Worm (Caenorhabditis elegans) whole organism, young adult: ENCODE measurements around the gene ncx-3.
"Not testable (repeated sequence)": the region's sequence is repeated elsewhere in the genome, so short reads cannot be mapped to it uniquely, and the experiment has no call there.

ENCODE experiments used
- F22D6.2 ChIP-seq: sonication (generic microtip); optimal IDR thresholded peaks from 2 replicates; lab custom pipeline; 2016; ENCODE audit warnings: mild to moderate bottlenecking, missing genetic modification characterization, missing compliant biosample characterization
- F39B2.1 ChIP-seq: fragments of 200-800 bp; sonication (Bioruptor generic); IDR thresholded peaks from 2 replicates; pipeline ENCODE4 v1.3.6; 2022; ENCODE audit warnings: missing genetic modification reagents, missing genetic modification characterization, missing compliant biosample characterization
- F52B5.7 ChIP-seq: sonication (generic microtip); optimal IDR thresholded peaks from 2 replicates; lab custom pipeline; 2016; ENCODE audit warnings: mild to moderate bottlenecking, missing genetic modification characterization, missing compliant biosample characterization
- K11D2.4 ChIP-seq: fragments of 200-800 bp; sonication (Bioruptor generic); IDR thresholded peaks from 2 replicates; pipeline ENCODE4 v1.3.6; 2022; ENCODE audit warnings: missing genetic modification reagents, missing genetic modification characterization, missing compliant biosample characterization
- K12H6.12 ChIP-seq: fragments of 200-800 bp; sonication (Bioruptor generic); optimal IDR thresholded peaks from 2 replicates; lab custom pipeline; 2018; ENCODE audit warnings: mild to moderate bottlenecking, missing genetic modification characterization, missing compliant biosample characterization
- T26A5.8 ChIP-seq: sonication (generic microtip); optimal IDR thresholded peaks from 2 replicates; lab custom pipeline; 2016; ENCODE audit warnings: missing genetic modification characterization, missing compliant biosample characterization
- Y53F4B.3 ChIP-seq: fragments of 200-800 bp; sonication (Bioruptor generic); IDR thresholded peaks from 2 replicates; pipeline ENCODE4 v1.3.6; 2022; ENCODE audit warnings: missing genetic modification reagents, missing genetic modification characterization, missing compliant biosample characterization
- Y67H2A.10 ChIP-seq: fragments of 200-800 bp; sonication (Bioruptor generic); conservative IDR thresholded peaks from 2 replicates; pipeline ENCODE4 v1.3.6; 2022; ENCODE audit warnings: missing genetic modification reagents, missing genetic modification characterization, missing compliant biosample characterization
- Y95B8A.8 ChIP-seq: fragments of 200-800 bp; sonication (Bioruptor generic); IDR thresholded peaks from 2 replicates; pipeline ENCODE4 v1.3.6; 2022; ENCODE audit warnings: missing genetic modification reagents, missing genetic modification characterization, missing compliant biosample characterization
- ZK185.1 ChIP-seq: sonication (generic microtip); optimal IDR thresholded peaks from 2 replicates; lab custom pipeline; 2016; ENCODE audit warnings: mild to moderate bottlenecking, missing genetic modification characterization, missing compliant biosample characterization; ENCODE audit not compliant: poor library complexity, severe bottlenecking
- cebp-2 ChIP-seq: fragments of 200-800 bp; sonication (Bioruptor generic); IDR thresholded peaks from 2 replicates; pipeline ENCODE4 v1.3.6; 2022; ENCODE audit warnings: missing genetic modification characterization, missing compliant biosample characterization
- ceh-40 ChIP-seq: fragments of 200-800 bp; sonication (Bioruptor generic); IDR thresholded peaks from 2 replicates; pipeline ENCODE4 v1.3.6; 2022; ENCODE audit warnings: missing genetic modification characterization, missing compliant biosample characterization
- ceh-79 ChIP-seq: sonication (generic microtip); optimal IDR thresholded peaks from 2 replicates; lab custom pipeline; 2017; ENCODE audit warnings: mild to moderate bottlenecking, missing genetic modification characterization, missing compliant biosample characterization
- chd-7 ChIP-seq: sonication (generic microtip); optimal IDR thresholded peaks from 2 replicates; lab custom pipeline; 2016; ENCODE audit warnings: mild to moderate bottlenecking, missing genetic modification characterization, moderate library complexity, missing compliant biosample characterization
- dox-1 ChIP-seq: fragments of 200-800 bp; sonication (Bioruptor generic); IDR thresholded peaks from 2 replicates; pipeline ENCODE4 v1.3.6; 2022; ENCODE audit warnings: missing genetic modification reagents, missing genetic modification characterization, missing compliant biosample characterization
- efl-1 ChIP-seq: fragments of 150-350 bp; optimal IDR thresholded peaks from 2 replicates; lab custom pipeline; 2014; ENCODE audit warnings: missing biosample characterization, missing genetic modification reagents, missing genetic modification characterization
- ekl-4 ChIP-seq: fragments of 200-800 bp; sonication (Bioruptor generic); IDR thresholded peaks from 2 replicates; pipeline ENCODE4 v1.3.6; 2022; ENCODE audit warnings: missing genetic modification reagents, missing genetic modification characterization, missing compliant biosample characterization
- fkh-3 ChIP-seq: sonication (generic microtip); optimal IDR thresholded peaks from 2 replicates; lab custom pipeline; 2016; ENCODE audit warnings: mild to moderate bottlenecking, missing genetic modification characterization, missing compliant biosample characterization
- hmg-1.2 ChIP-seq: fragments of 200-800 bp; sonication (Bioruptor generic); IDR thresholded peaks from 2 replicates; pipeline ENCODE4 v1.3.6; 2022; ENCODE audit warnings: missing genetic modification reagents, missing genetic modification characterization, missing compliant biosample characterization
- hmg-20 ChIP-seq: fragments of 200-800 bp; sonication (Bioruptor generic); IDR thresholded peaks from 2 replicates; pipeline ENCODE4 v1.3.6; 2022; ENCODE audit warnings: missing genetic modification reagents, missing genetic modification characterization, missing compliant biosample characterization
- lin-40 ChIP-seq: sonication (generic microtip); optimal IDR thresholded peaks from 2 replicates; lab custom pipeline; 2016; ENCODE audit warnings: missing genetic modification characterization, mild to moderate bottlenecking, missing compliant biosample characterization, missing genotype, missing genetic modification reagents
- lin-54 ChIP-seq: fragments of 200-800 bp; sonication (Bioruptor generic); optimal IDR thresholded peaks from 2 replicates; lab custom pipeline; 2018; ENCODE audit warnings: mild to moderate bottlenecking, missing genetic modification characterization, missing compliant biosample characterization
- madf-10 ChIP-seq: sonication (generic microtip); optimal IDR thresholded peaks from 2 replicates; lab custom pipeline; 2016; ENCODE audit warnings: mild to moderate bottlenecking, missing genetic modification characterization, missing compliant biosample characterization
- madf-3 ChIP-seq: fragments of 200-800 bp; sonication (Bioruptor generic); IDR thresholded peaks from 2 replicates; pipeline ENCODE4 v1.3.6; 2022; ENCODE audit warnings: missing genetic modification reagents, missing genetic modification characterization, missing compliant biosample characterization
- madf-8 ChIP-seq: fragments of 200-800 bp; sonication (Bioruptor generic); conservative IDR thresholded peaks from 2 replicates; pipeline ENCODE4 v1.3.6; 2022; ENCODE audit warnings: missing genetic modification reagents, missing genetic modification characterization, missing compliant biosample characterization
- nhr-27 ChIP-seq: fragments of 200-800 bp; sonication (Bioruptor generic); optimal IDR thresholded peaks from 2 replicates; lab custom pipeline; 2018; ENCODE audit warnings: mild to moderate bottlenecking, missing genetic modification characterization, moderate library complexity, missing compliant biosample characterization
- nhr-80 ChIP-seq: sonication (generic microtip); optimal IDR thresholded peaks from 2 replicates; lab custom pipeline; 2016; ENCODE audit warnings: missing genetic modification characterization, missing compliant biosample characterization
- rpc-1 ChIP-seq, 2 experiments: fragments of 150-350 bp in 1 of 2; sonication (generic microtip) in 1 of 2; optimal IDR thresholded peaks; 2 replicates each; lab custom pipeline; 2014 to 2018; ENCODE audit warnings: missing biosample characterization in 1 of 2, missing genetic modification characterization in 1 of 2, missing genetic modification reagents in 1 of 2, missing genotype in 1 of 2
- snpc-1.1 ChIP-seq: sonication (generic microtip); optimal IDR thresholded peaks from 2 replicates; lab custom pipeline; 2017; ENCODE audit warnings: missing genetic modification characterization, mild to moderate bottlenecking, missing compliant biosample characterization, antibody characterized with exemption, moderate library complexity, missing genotype, missing genetic modification reagents; ENCODE audit not compliant: insufficient read depth
- tlf-1 ChIP-seq: fragments of 200-800 bp; sonication (Bioruptor generic); optimal IDR thresholded peaks from 2 replicates; lab custom pipeline; 2018; ENCODE audit warnings: mild to moderate bottlenecking, missing genetic modification characterization, missing compliant biosample characterization
- xnd-1 ChIP-seq: sonication (generic microtip); optimal IDR thresholded peaks from 2 replicates; lab custom pipeline; 2016; ENCODE audit warnings: missing genotype, missing genetic modification reagents, missing genetic modification characterization, missing compliant biosample characterization

The ncx-3 gene

DNA sequence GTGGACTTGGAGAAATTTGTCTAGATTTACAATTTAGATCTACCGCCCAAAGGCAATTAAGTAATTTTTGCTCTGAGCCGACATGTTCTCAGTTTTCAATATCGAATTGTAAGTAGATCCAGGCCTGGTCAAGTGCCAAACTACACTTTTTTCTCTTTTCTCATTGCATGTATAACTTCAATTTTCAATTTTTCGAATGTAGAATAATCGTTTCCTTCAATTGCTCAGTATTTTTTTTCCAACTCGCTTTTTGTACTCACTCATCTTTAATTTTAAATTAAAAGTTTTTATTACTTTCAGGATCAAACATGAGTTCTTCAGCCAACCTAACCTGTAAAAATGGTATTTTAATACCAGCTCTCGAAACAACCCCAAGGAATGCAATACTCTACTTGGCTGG lies at the start of gene ncx-3:
Gene ncx-3 (plus strand): TSS at position 301 of the 400 bp plus-strand sequence.
- TF ChIP-seq dox-1 (GFP tag; lab: Robert Waterston, UW), result no peak
- no peak for TF ChIP-seq madf-3
- no peak for TF ChIP-seq chd-7 (tag; lab: Kevin White, UChicago)

DNA sequence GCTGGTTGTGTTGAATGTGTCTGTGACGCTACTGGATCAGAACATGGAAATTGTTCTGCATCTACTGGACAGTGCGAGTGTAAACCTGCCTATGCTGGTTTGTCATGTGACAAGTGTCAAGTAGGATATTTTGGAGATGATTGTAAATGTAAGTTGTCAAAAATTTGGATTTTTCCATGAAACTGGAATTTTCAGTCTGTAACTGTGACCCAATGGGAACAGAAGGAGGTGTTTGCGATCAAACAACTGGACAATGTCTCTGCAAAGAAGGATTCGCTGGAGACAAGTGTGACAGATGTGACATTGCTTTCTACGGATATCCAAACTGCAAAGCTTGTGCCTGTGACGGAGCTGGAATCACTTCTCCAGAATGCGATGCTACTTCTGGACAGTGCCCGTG lies 47.9 kb upstream of the ncx-3 start:
- TF ChIP-seq lin-54 (GFP tag; lab: Kevin White, UChicago) (no peak), hmg-20 (GFP tag; lab: Robert Waterston, UW) (no peak), snpc-1.1 (tag; lab: Kevin White, UChicago) (no peak), madf-8 (GFP tag; lab: Robert Waterston, UW) (no peak), K12H6.12 (tag; lab: Kevin White, UChicago) (no peak), hmg-1.2 (no peak), lin-40 (tag; lab: Kevin White, UChicago) (no peak), F52B5.7 (tag; lab: Kevin White, UChicago) (no peak), ZK185.1 (tag; lab: Kevin White, UChicago) (no peak), efl-1 (GFP tag; lab: Kevin White, UChicago) (no peak), Y53F4B.3 (GFP tag; lab: Robert Waterston, UW) (no peak), cebp-2 (GFP tag; lab: Robert Waterston, UW) (no peak), madf-10 (tag; lab: Kevin White, UChicago) (no peak), Y67H2A.10 (GFP tag; lab: Robert Waterston, UW) (no peak)

DNA sequence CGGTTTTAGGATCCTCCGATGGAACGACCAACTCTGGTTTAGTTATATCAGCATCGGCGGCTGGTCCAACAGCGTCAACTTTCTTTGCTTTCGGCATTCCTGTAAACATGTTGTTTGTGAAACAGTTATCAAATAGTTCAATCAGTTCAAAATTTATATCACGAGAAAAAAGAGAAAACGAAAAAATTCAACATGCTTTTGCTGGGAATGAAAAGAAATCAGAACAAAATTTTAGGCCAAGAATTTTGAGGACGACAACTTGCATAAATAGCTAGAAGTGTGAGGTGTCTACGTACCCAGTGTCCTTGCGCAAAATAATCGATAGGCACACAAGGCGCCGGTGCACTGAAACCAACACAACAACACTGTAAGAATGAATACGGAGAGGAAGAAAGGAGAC lies 36.1 kb upstream of the ncx-3 start, which contains the start of gene K08C7.4:
Gene K08C7.4 (minus strand): TSS at position 101 of the 400 bp plus-strand sequence.
- TF ChIP-seq tlf-1 (GFP tag; lab: Kevin White, UChicago) (no peak), ekl-4 (GFP tag; lab: Robert Waterston, UW) (no peak), fkh-3 (tag; lab: Kevin White, UChicago) (no peak), nhr-80 (tag; lab: Kevin White, UChicago) (no peak), nhr-27 (tag; lab: Kevin White, UChicago) (no peak), T26A5.8 (no peak), rpc-1 (optimal IDR thresholded peaks at IDR 0.05; lab: Kevin White, UChicago) (no peak), rpc-1 (tag; optimal IDR thresholded peaks at IDR 0.05; lab: Kevin White, UChicago) (no peak)

DNA sequence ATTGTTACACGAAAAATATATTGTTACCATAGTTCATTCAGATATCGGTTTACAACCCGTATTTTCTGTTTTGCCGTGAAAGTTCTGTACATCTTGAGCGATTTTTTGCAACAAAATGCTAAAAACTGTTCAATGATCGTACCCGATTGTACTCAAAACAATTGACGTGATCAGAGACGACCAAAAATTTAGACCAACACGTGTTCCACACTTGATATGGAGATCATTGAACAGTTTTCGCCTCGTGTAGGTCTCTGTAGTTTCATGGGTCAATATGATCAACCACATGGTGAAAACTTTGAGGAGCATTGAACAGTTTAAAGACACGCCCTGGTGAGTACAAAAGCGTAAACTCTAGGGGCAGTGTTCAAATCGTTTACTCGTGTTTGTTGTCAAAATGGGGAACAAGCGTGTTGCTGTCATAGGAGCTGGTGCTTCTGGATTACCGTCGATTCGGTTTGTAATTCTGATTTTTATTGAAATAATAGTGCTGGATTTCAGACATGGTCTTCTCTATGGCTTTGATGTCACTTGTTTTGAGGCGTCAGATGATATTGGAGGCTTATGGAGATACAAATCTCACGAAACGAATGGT lies 34.2 kb upstream of the ncx-3 start, which contains the start of gene fmo-2:
Gene fmo-2 (plus strand): TSS at position 370 of the 595 bp plus-strand sequence.
- TF ChIP-seq ceh-79 (tag; lab: Kevin White, UChicago) (no peak), K11D2.4 (GFP tag; lab: Robert Waterston, UW) (no peak), F22D6.2 (tag; lab: Kevin White, UChicago) (no peak)

DNA sequence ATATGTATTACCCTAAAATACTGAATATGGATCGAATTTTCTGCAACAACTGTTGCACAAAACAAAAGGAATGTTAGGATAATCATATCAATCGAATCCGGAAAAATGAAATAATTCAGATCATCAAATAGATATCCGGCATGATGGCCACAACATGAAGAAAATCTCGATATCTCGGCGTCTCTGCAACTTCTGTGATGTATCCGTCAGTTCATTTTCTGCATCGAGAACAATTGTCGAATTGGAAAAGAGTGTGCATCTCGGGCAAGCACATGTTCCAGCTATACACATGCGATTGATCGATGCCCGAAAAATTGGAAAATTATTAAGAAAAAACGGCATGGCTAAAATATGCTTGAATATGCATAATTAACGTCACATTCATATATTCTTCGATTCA lies 30.7 kb upstream of the ncx-3 start, which contains the start of the genes K08C7.6 and R102.1:
Gene K08C7.6 (minus strand): TSS at position 101 of the 400 bp plus-strand sequence.
Gene R102.1 (plus strand): TSS at position 291 of the 400 bp plus-strand sequence.
- TF ChIP-seq ceh-40 (no peak), F39B2.1 (GFP tag; lab: Robert Waterston, UW) (no peak)

DNA sequence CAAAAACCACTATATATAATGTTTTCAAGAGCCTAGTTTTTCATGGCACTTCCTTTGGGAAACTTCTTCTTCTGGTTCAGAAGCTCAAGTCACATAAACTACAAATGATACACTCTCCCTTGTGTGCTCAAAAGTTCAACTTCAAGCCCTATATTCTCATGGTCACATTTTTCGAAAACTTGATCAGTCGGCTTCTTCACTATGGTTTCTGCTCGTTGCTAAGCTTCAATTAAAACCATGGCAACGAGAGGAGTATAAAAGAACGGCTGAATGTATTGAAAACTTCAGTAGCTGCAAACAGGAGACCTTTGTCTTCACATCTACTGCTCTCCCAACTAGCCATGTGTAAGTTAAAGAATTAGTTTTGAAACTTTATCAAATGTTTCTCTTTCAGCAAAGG lies 29.1 kb upstream of the ncx-3 start, which contains the start of gene R102.2:
Gene R102.2 (plus strand): TSS at position 301 of the 400 bp plus-strand sequence.
- TF ChIP-seq nhr-27 (tag; lab: Kevin White, UChicago); xnd-1; Y95B8A.8 (GFP tag; lab: Robert Waterston, UW): not testable (repeated sequence)
- TF ChIP-seq, all 124 proteins: peak for 0; not testable (repeated sequence) for 124
